Worm (Caenorhabditis elegans) whole organism, midembryonic: ENCODE data around the gene R07B1.5.

Experiments used
- T22C8.4 ChIP-seq: fragments of 200-800 bp; sonication (Bioruptor generic); IDR thresholded peaks from 2 replicates; pipeline ENCODE4 v1.3.6; 2022; ENCODE audit warnings: missing genetic modification characterization, missing compliant biosample characterization
- cog-1 ChIP-seq: sonication (generic microtip); optimal IDR thresholded peaks from 2 replicates; lab custom pipeline; 2016; ENCODE audit warnings: missing genetic modification characterization, missing compliant biosample characterization
- flt-1 ChIP-seq: fragments of 200-800 bp; sonication (Bioruptor generic); IDR thresholded peaks from 2 replicates; pipeline ENCODE4 v1.3.6; 2022; ENCODE audit warnings: missing genetic modification characterization, missing compliant biosample characterization
- med-1 ChIP-seq: sonication (generic microtip); optimal IDR thresholded peaks from 2 replicates; lab custom pipeline; 2017; ENCODE audit warnings: missing genetic modification characterization, mild to moderate bottlenecking, missing compliant biosample characterization, antibody characterized with exemption, missing genetic modification reagents; ENCODE audit not compliant: insufficient read depth
- ref-1 ChIP-seq: fragments of 200-800 bp; sonication (Bioruptor generic); conservative IDR thresholded peaks from 2 replicates; pipeline ENCODE4 v1.3.6; 2022; ENCODE audit warnings: missing genetic modification reagents, missing genetic modification characterization, missing compliant biosample characterization
- ztf-29 ChIP-seq: fragments of 200-800 bp; sonication (Bioruptor generic); IDR thresholded peaks from 2 replicates; pipeline ENCODE4 v1.3.6; 2022; ENCODE audit warnings: missing genetic modification reagents, missing genetic modification characterization, missing compliant biosample characterization

ce11 chrX:9892323-9892722, 28.9 kb downstream of the R07B1.5 start, which contains the start of gene F21G4.1:
- no peak for TF ChIP-seq med-1 (GFP tag; lab: Kevin White, UChicago)
- no peak for TF ChIP-seq T22C8.4 (GFP tag; lab: Robert Waterston, UW)
- TF ChIP-seq cog-1: no peak
- TF ChIP-seq ztf-29 (GFP tag; lab: Robert Waterston, UW): no peak
- no peak for TF ChIP-seq ref-1 (GFP tag; lab: Robert Waterston, UW)
- TF ChIP-seq flt-1 (GFP tag; lab: Robert Waterston, UW): no peak
